Worm (Caenorhabditis elegans) whole organism, late embryonic: ENCODE measurements around the gene ifas-1.

Experiments
- T23F11.4 ChIP-seq: fragments of 200-800 bp; sonication (Bioruptor generic); optimal IDR thresholded peaks from 2 replicates; lab custom pipeline; 2018; ENCODE audit warnings: mild to moderate bottlenecking, missing genetic modification characterization, missing compliant biosample characterization
- ama-1 ChIP-seq: fragments of 150-350 bp; optimal IDR thresholded peaks from 2 replicates; lab custom pipeline; 2014
- ceh-30 ChIP-seq: fragments of 150-350 bp; optimal IDR thresholded peaks from 2 replicates; lab custom pipeline; 2014; ENCODE audit warnings: missing biosample characterization, missing genetic modification characterization
- ceh-34 ChIP-seq: sonication (generic microtip); optimal IDR thresholded peaks from 2 replicates; lab custom pipeline; 2016; ENCODE audit warnings: mild to moderate bottlenecking, missing genetic modification characterization, missing compliant biosample characterization
- dmd-4 ChIP-seq: sonication (generic microtip); optimal IDR thresholded peaks from 2 replicates; lab custom pipeline; 2016; ENCODE audit warnings: borderline replicate concordance, missing genetic modification characterization, missing compliant biosample characterization
- dve-1 ChIP-seq: sonication (generic microtip); optimal IDR thresholded peaks from 2 replicates; lab custom pipeline; 2017; ENCODE audit warnings: antibody characterized with exemption, mild to moderate bottlenecking, missing genetic modification characterization, missing compliant biosample characterization
- lin-11 ChIP-seq: fragments of 200-800 bp; sonication (Bioruptor generic); optimal IDR thresholded peaks from 2 replicates; lab custom pipeline; 2018; ENCODE audit warnings: mild to moderate bottlenecking, missing genetic modification characterization, missing compliant biosample characterization
- nhr-11 ChIP-seq: fragments of 150-350 bp; optimal IDR thresholded peaks from 2 replicates; lab custom pipeline; 2014; ENCODE audit warnings: missing biosample characterization, missing genetic modification characterization
- odd-2 ChIP-seq: sonication (generic microtip); optimal IDR thresholded peaks from 2 replicates; lab custom pipeline; 2017; ENCODE audit warnings: antibody characterized with exemption, mild to moderate bottlenecking, missing genetic modification characterization, missing compliant biosample characterization
- pqm-1 ChIP-seq: sonication (generic microtip); optimal IDR thresholded peaks from 2 replicates; lab custom pipeline; 2016; ENCODE audit warnings: missing genetic modification characterization, missing compliant biosample characterization
- pros-1 ChIP-seq: fragments of 150-350 bp; optimal IDR thresholded peaks from 2 replicates; lab custom pipeline; 2014; ENCODE audit warnings: missing biosample characterization, missing genetic modification reagents, missing genetic modification characterization
- ttx-3 ChIP-seq: sonication (generic microtip); optimal IDR thresholded peaks from 2 replicates; lab custom pipeline; 2016; ENCODE audit warnings: missing genetic modification reagents, missing genetic modification characterization, missing compliant biosample characterization
- unc-42 ChIP-seq: sonication (generic microtip); optimal IDR thresholded peaks from 2 replicates; lab custom pipeline; 2016; ENCODE audit warnings: missing genotype, missing genetic modification characterization, missing compliant biosample characterization

DNA sequence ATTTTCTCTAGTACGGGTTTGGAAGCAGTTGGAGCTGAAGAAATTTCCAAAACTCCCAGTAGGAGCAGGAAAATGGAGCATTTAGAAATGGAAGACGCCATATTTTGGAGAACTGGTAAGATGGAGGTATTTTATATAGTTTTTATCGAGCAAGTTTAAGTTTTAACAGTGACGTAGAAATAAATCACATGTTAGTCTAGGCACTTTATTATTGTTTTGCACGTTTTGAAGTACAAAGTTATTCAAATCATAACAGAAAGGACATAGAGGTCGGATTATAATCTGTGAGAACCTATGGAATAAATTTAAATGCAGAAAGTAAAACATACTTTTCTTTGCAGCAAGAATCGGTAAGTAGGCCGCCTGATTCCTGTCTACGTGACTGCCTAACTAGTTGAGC, 24.7 kb downstream of the ifas-1 start, which contains the start of gene F19B10.6:
- no peak for TF ChIP-seq pqm-1
- no peak for TF ChIP-seq dve-1
- no peak for TF ChIP-seq unc-42 (tag; lab: Kevin White, UChicago)
- no peak for TF ChIP-seq ttx-3
- no peak for TF ChIP-seq ceh-30 (tag; lab: Kevin White, UChicago)
- TF ChIP-seq T23F11.4 (GFP tag; lab: Kevin White, UChicago), result no peak
- no peak for TF ChIP-seq nhr-11 (tag; lab: Kevin White, UChicago)
- no peak for TF ChIP-seq ama-1 (lab: Kevin White, UChicago)
- no peak for TF ChIP-seq dmd-4 (tag; lab: Kevin White, UChicago)
- no peak for TF ChIP-seq lin-11 (tag; lab: Kevin White, UChicago)
- no peak for TF ChIP-seq pros-1 (tag; lab: Kevin White, UChicago)
- TF ChIP-seq ceh-34 (tag; lab: Kevin White, UChicago), result no peak
- no peak for TF ChIP-seq odd-2 (tag; lab: Kevin White, UChicago)
